Fruit fly (Drosophila melanogaster) whole organism, embryonic: ENCODE results near the gene CG9682.

Source experiments
- Adf1 ChIP-seq: fragments of 200-800 bp; sonication (Bioruptor generic); IDR thresholded peaks from 2 replicates; pipeline ENCODE4 v1.3.6; 2022; ENCODE audit warnings: missing biosample characterization, missing genetic modification characterization
- Blimp-1 ChIP-seq: fragments of 200-800 bp; sonication (Bioruptor generic); optimal IDR thresholded peaks from 3 replicates; lab custom pipeline; 2018; ENCODE audit warnings: missing biosample characterization, missing genetic modification characterization, mild to moderate bottlenecking, moderate library complexity, missing genetic modification reagents
- BtbVII ChIP-seq: fragments of 200-800 bp; sonication (Bioruptor generic); optimal IDR thresholded peaks from 3 replicates; lab custom pipeline; 2017; ENCODE audit warnings: missing biosample characterization, mild to moderate bottlenecking, missing genetic modification characterization
- CG11085 ChIP-seq: fragments of 200-800 bp; sonication (Bioruptor generic); IDR thresholded peaks from 2 replicates; pipeline ENCODE4 v1.3.6; 2022; ENCODE audit warnings: missing biosample characterization, missing genetic modification characterization
- CG12744 ChIP-seq: fragments of 200-800 bp; sonication (Bioruptor generic); optimal IDR thresholded peaks from 2 replicates; lab custom pipeline; 2016; ENCODE audit warnings: missing biosample characterization, missing genetic modification characterization
- CG12769 ChIP-seq: fragments of 200-800 bp; sonication (Bioruptor generic); optimal IDR thresholded peaks from 2 replicates; lab custom pipeline; 2019; ENCODE audit warnings: missing biosample characterization, mild to moderate bottlenecking, missing genetic modification characterization, moderate library complexity
- CG13424 ChIP-seq: fragments of 200-800 bp; sonication (Bioruptor generic); optimal IDR thresholded peaks from 2 replicates; lab custom pipeline; 2019; ENCODE audit warnings: missing biosample characterization, mild to moderate bottlenecking, missing genetic modification characterization, moderate library complexity
- CG13775 ChIP-seq: fragments of 200-800 bp; sonication (Bioruptor generic); optimal IDR thresholded peaks from 3 replicates; lab custom pipeline; 2017; ENCODE audit warnings: missing biosample characterization, mild to moderate bottlenecking, missing genetic modification characterization
- CG14014 ChIP-seq: fragments of 200-800 bp; sonication (Bioruptor generic); IDR thresholded peaks from 2 replicates; pipeline ENCODE4 v1.3.6; 2022; ENCODE audit warnings: missing biosample characterization, missing genetic modification characterization
- CG1603 ChIP-seq: fragments of 200-800 bp; sonication (Bioruptor generic); optimal IDR thresholded peaks from 2 replicates; lab custom pipeline; 2019; ENCODE audit warnings: missing biosample characterization, mild to moderate bottlenecking, missing genetic modification characterization, moderate library complexity
- CG16863 ChIP-seq: fragments of 200-800 bp; sonication (Bioruptor generic); optimal IDR thresholded peaks from 3 replicates; lab custom pipeline; 2016; ENCODE audit warnings: missing biosample characterization, missing genetic modification characterization
- CG18599 ChIP-seq: fragments of 200-800 bp; sonication (Bioruptor generic); optimal IDR thresholded peaks from 3 replicates; lab custom pipeline; 2017; ENCODE audit warnings: missing biosample characterization, missing genetic modification characterization, mild to moderate bottlenecking, moderate library complexity, missing genetic modification reagents
- CG2120 ChIP-seq: fragments of 200-800 bp; sonication (Bioruptor generic); optimal IDR thresholded peaks from 3 replicates; lab custom pipeline; 2016; ENCODE audit warnings: missing biosample characterization, missing genetic modification characterization
- CG2712 ChIP-seq: fragments of 200-800 bp; optimal IDR thresholded peaks from 3 replicates; lab custom pipeline; 2019; ENCODE audit warnings: missing biosample characterization, mild to moderate bottlenecking, missing genetic modification characterization, moderate library complexity
- CG30403 ChIP-seq: fragments of 200-800 bp; sonication (Bioruptor generic); optimal IDR thresholded peaks from 3 replicates; lab custom pipeline; 2016; ENCODE audit warnings: missing biosample characterization, missing genetic modification characterization
- CG31224 ChIP-seq: fragments of 200-800 bp; sonication (Bioruptor generic); IDR thresholded peaks from 2 replicates; pipeline ENCODE4 v1.3.6; 2022; ENCODE audit warnings: missing biosample characterization, missing genetic modification characterization
- CG3281 ChIP-seq: fragments of 200-800 bp; sonication (Bioruptor generic); optimal IDR thresholded peaks from 3 replicates; lab custom pipeline; 2017; ENCODE audit warnings: missing biosample characterization, mild to moderate bottlenecking, missing genetic modification characterization
- CG4282 ChIP-seq: fragments of 200-800 bp; sonication (Bioruptor generic); optimal IDR thresholded peaks from 2 replicates; lab custom pipeline; 2016; ENCODE audit warnings: missing biosample characterization, missing genetic modification characterization
- CG6689 ChIP-seq: fragments of 200-800 bp; sonication (Bioruptor generic); IDR thresholded peaks from 2 replicates; pipeline ENCODE4 v1.3.6; 2022; ENCODE audit warnings: missing biosample characterization, missing genetic modification characterization
- CG9817 ChIP-seq: fragments of 200-800 bp; sonication (Bioruptor generic); optimal IDR thresholded peaks from 2 replicates; lab custom pipeline; 2018; ENCODE audit warnings: missing biosample characterization, mild to moderate bottlenecking, missing genetic modification characterization, moderate library complexity
- Drgx ChIP-seq: fragments of 200-800 bp; sonication (Bioruptor generic); IDR thresholded peaks from 2 replicates; pipeline ENCODE4 v1.3.6; 2022; ENCODE audit warnings: missing biosample characterization, missing genetic modification characterization
- Gug ChIP-seq: fragments of 200-800 bp; sonication (Bioruptor generic); IDR thresholded peaks from 4 replicates; pipeline ENCODE4 v1.3.6; 2022; ENCODE audit warnings: missing biosample characterization, missing genetic modification characterization
- HLH3B ChIP-seq: fragments of 200-800 bp; sonication (Bioruptor generic); IDR thresholded peaks from 2 replicates; pipeline ENCODE4 v1.3.6; 2022; ENCODE audit warnings: missing biosample characterization, missing genetic modification characterization
- HLH54F ChIP-seq: fragments of 200-800 bp; sonication (Bioruptor generic); optimal IDR thresholded peaks from 3 replicates; lab custom pipeline; 2016; ENCODE audit warnings: missing biosample characterization, missing genetic modification characterization
- Ptx1 ChIP-seq: fragments of 200-800 bp; sonication (Bioruptor generic); IDR thresholded peaks from 2 replicates; pipeline ENCODE4 v1.3.6; 2022; ENCODE audit warnings: missing biosample characterization, missing genetic modification characterization
- Rfx ChIP-seq: fragments of 200-800 bp; sonication (Bioruptor generic); IDR thresholded peaks from 2 replicates; pipeline ENCODE4 v1.3.6; 2022; ENCODE audit warnings: missing biosample characterization, missing genetic modification characterization
- Sox102F ChIP-seq: fragments of 200-800 bp; sonication (Bioruptor generic); optimal IDR thresholded peaks from 2 replicates; lab custom pipeline; 2018; ENCODE audit warnings: missing biosample characterization, mild to moderate bottlenecking, missing genetic modification characterization, moderate library complexity
- al ChIP-seq: fragments of 200-800 bp; sonication (Bioruptor generic); IDR thresholded peaks from 2 replicates; pipeline ENCODE4 v1.3.6; 2022; ENCODE audit warnings: missing biosample characterization, missing genetic modification characterization
- amos ChIP-seq: fragments of 200-800 bp; sonication (Bioruptor generic); IDR thresholded peaks from 2 replicates; pipeline ENCODE4 v1.3.6; 2022; ENCODE audit warnings: missing biosample characterization, missing genetic modification characterization; ENCODE audit not compliant: partially characterized antibody
- bcd ChIP-seq: fragments of 200-800 bp; sonication (Bioruptor generic); optimal IDR thresholded peaks from 2 replicates; lab custom pipeline; 2017; ENCODE audit warnings: missing biosample characterization, mild to moderate bottlenecking, missing genetic modification characterization
- chn ChIP-seq: fragments of 200-800 bp; sonication (Bioruptor generic); optimal IDR thresholded peaks from 2 replicates; lab custom pipeline; 2016; ENCODE audit warnings: missing biosample characterization, missing genetic modification characterization
- ci ChIP-seq: fragments of 200-800 bp; sonication (Bioruptor generic); IDR thresholded peaks from 3 replicates; pipeline ENCODE4 v1.3.6; 2022; ENCODE audit warnings: missing biosample characterization, missing genetic modification characterization
- da ChIP-seq: fragments of 200-800 bp; sonication (Bioruptor generic); optimal IDR thresholded peaks from 2 replicates; lab custom pipeline; 2016; ENCODE audit warnings: missing biosample characterization, missing genetic modification characterization
- dmrt11E ChIP-seq: fragments of 200-800 bp; sonication (Bioruptor generic); optimal IDR thresholded peaks from 3 replicates; lab custom pipeline; 2018; ENCODE audit warnings: missing biosample characterization, mild to moderate bottlenecking, missing genetic modification characterization, moderate library complexity
- dmrt99B ChIP-seq: fragments of 200-800 bp; sonication (Bioruptor generic); optimal IDR thresholded peaks from 2 replicates; lab custom pipeline; 2018; ENCODE audit warnings: missing biosample characterization, mild to moderate bottlenecking, missing genetic modification characterization, moderate library complexity
- dysf ChIP-seq: fragments of 200-800 bp; sonication (Bioruptor generic); IDR thresholded peaks from 3 replicates; pipeline ENCODE4 v1.3.6; 2022; ENCODE audit warnings: missing biosample characterization, missing genetic modification characterization
- esg ChIP-seq: fragments of 200-800 bp; sonication (Bioruptor generic); conservative IDR thresholded peaks from 2 replicates; pipeline ENCODE4 v1.3.6; 2022; ENCODE audit warnings: missing biosample characterization, missing genetic modification characterization
- fu2 ChIP-seq: fragments of 200-800 bp; sonication (Bioruptor generic); optimal IDR thresholded peaks from 2 replicates; lab custom pipeline; 2016; ENCODE audit warnings: missing biosample characterization, missing genetic modification characterization
- gsb-n ChIP-seq: fragments of 200-800 bp; sonication (Bioruptor generic); optimal IDR thresholded peaks from 3 replicates; lab custom pipeline; 2018; ENCODE audit warnings: missing biosample characterization, mild to moderate bottlenecking, missing genetic modification characterization
- hkb ChIP-seq, 2 experiments: fragments of 200-800 bp in 1 of 2; fragments of >200 bp in 1 of 2; sonication (Bioruptor generic) in 1 of 2; IDR thresholded peaks in 1 of 2; optimal IDR thresholded peaks in 1 of 2; 2 replicates each; pipeline versions ENCODE4 v1.3.6 to Lab custom; 2017 to 2022; ENCODE audit warnings: missing biosample characterization in 1 of 2, missing genetic modification characterization in 1 of 2
- lbe ChIP-seq: fragments of 200-800 bp; sonication (Bioruptor generic); optimal IDR thresholded peaks from 2 replicates; lab custom pipeline; 2016; ENCODE audit warnings: missing biosample characterization, mild to moderate bottlenecking, missing genetic modification characterization
- otp ChIP-seq: fragments of 200-800 bp; sonication (Bioruptor generic); IDR thresholded peaks from 3 replicates; pipeline ENCODE4, ENCODE4 v1.3.6; 2022; ENCODE audit warnings: missing biosample characterization, missing genetic modification characterization
- row ChIP-seq: fragments of 200-800 bp; sonication (Bioruptor generic); IDR thresholded peaks from 3 replicates; pipeline ENCODE4 v1.3.6; 2022; ENCODE audit warnings: missing biosample characterization, missing genetic modification characterization
- run ChIP-seq: fragments of 200-800 bp; sonication (Bioruptor generic); optimal IDR thresholded peaks from 3 replicates; lab custom pipeline; 2018; ENCODE audit warnings: missing biosample characterization, mild to moderate bottlenecking, missing genetic modification characterization
- schlank ChIP-seq: fragments of 200-800 bp; sonication (Bioruptor generic); optimal IDR thresholded peaks from 2 replicates; lab custom pipeline; 2018; ENCODE audit warnings: missing biosample characterization, mild to moderate bottlenecking, missing genetic modification characterization
- slbo ChIP-seq: fragments of 200-800 bp; sonication (Bioruptor generic); IDR thresholded peaks from 2 replicates; pipeline ENCODE4 v1.3.6; 2022; ENCODE audit warnings: missing biosample characterization, missing genetic modification characterization
- stwl ChIP-seq: fragments of 200-800 bp; sonication (Bioruptor generic); optimal IDR thresholded peaks from 3 replicates; lab custom pipeline; 2018; ENCODE audit warnings: missing biosample characterization, mild to moderate bottlenecking, missing genetic modification characterization, moderate library complexity
- tna ChIP-seq: fragments of 200-800 bp; sonication (Bioruptor generic); IDR thresholded peaks from 2 replicates; pipeline ENCODE4 v1.3.6; 2022; ENCODE audit warnings: missing biosample characterization, missing genetic modification characterization; ENCODE audit not compliant: partially characterized antibody
- zfh1 ChIP-seq: fragments of 200-800 bp; sonication (Bioruptor generic); IDR thresholded peaks from 3 replicates; pipeline ENCODE4 v1.3.6; 2022; ENCODE audit warnings: missing biosample characterization, missing genetic modification characterization

Gene CG9682

dm6 chr3R:30277700-30278099 lies 27.0 kb downstream of the CG9682 start, which contains the start of gene heca (continued):
- peak; percentile 4 for TF ChIP-seq CG12769 (tag; lab: Kevin White, UChicago)
- TF ChIP-seq Adf1 (GFP tag; lab: Robert Waterston, UW) = peak; percentile 91
- TF ChIP-seq tna = peak; percentile 40; the same call in 1 of the 2 replicates
- no peak for TF ChIP-seq dmrt11E (tag; lab: Kevin White, UChicago)
- no peak for TF ChIP-seq da (GFP tag; lab: Kevin White, UChicago)
- TF ChIP-seq stwl (tag; lab: Kevin White, UChicago) = peak; percentile 46
- no peak for TF ChIP-seq gsb-n
- no peak for TF ChIP-seq hkb (optimal IDR thresholded peaks at IDR 0.05; lab: Kevin White, UChicago)
- TF ChIP-seq hkb (GFP tag; IDR thresholded peaks at IDR 0.05; lab: Robert Waterston, UW) = no peak
- 0 out of 2 replicates have a peak, but pooled peaks have one; percentile 18 for TF ChIP-seq Drgx (GFP tag; lab: Robert Waterston, UW)

dm6 chr3R:30280312-30280711 lies 29.6 kb downstream of the CG9682 start:
- TF ChIP-seq bcd (GFP tag; lab: Kevin White, UChicago) (peak; percentile 24), Ptx1 (GFP tag; lab: Robert Waterston, UW) (peak; percentile 18; the same call in 1 of the 2 replicates), lbe (GFP tag; lab: Kevin White, UChicago) (peak; percentile 67), al (peak; percentile 36; the same call in 1 of the 2 replicates), dmrt99B (peak; percentile 11), Rfx (GFP tag; lab: Robert Waterston, UW) (peak; percentile 57), fu2 (GFP tag; lab: Kevin White, UChicago) (peak; percentile 5), CG31224 (GFP tag; lab: Robert Waterston, UW) (0 out of 2 replicates have a peak, but pooled peaks have one; percentile 8), row (GFP tag; lab: Robert Waterston, UW) (peak; percentile 31; the same call in 2 of the 3 replicates), slbo (peak; percentile 52), CG1603 (tag; lab: Kevin White, UChicago) (peak; percentile 26), HLH3B (GFP tag; lab: Robert Waterston, UW) (peak; percentile 34; the same call in 1 of the 2 replicates), dysf (0 out of 3 replicates have a peak, but pooled peaks have one; percentile 15), run (no peak), Gug (GFP tag; lab: Robert Waterston, UW) (0 out of 4 replicates have a peak, but pooled peaks have one; percentile 35), ci (0 out of 3 replicates have a peak, but pooled peaks have one; percentile 8), esg (no peak), chn (GFP tag; lab: Kevin White, UChicago) (no peak), HLH54F (GFP tag; lab: Kevin White, UChicago) (peak; percentile 32), CG6689 (GFP tag; lab: Robert Waterston, UW) (peak; percentile 34; the same call in 1 of the 2 replicates), CG11085 (GFP tag; lab: Robert Waterston, UW) (no peak), zfh1 (GFP tag; lab: Robert Waterston, UW) (peak; percentile 63), CG9817 (tag; lab: Kevin White, UChicago) (peak; percentile 3), CG3281 (GFP tag; lab: Kevin White, UChicago) (peak; percentile 28), CG13775 (GFP tag; lab: Kevin White, UChicago) (no peak), CG18599 (GFP tag; lab: Kevin White, UChicago) (peak; percentile 30), CG14014 (peak; percentile 28; the same call in 1 of the 2 replicates), CG4282 (GFP tag; lab: Kevin White, UChicago) (no peak), CG12744 (GFP tag; lab: Kevin White, UChicago) (no peak), CG13424 (tag; lab: Kevin White, UChicago) (no peak), Blimp-1 (GFP tag; lab: Kevin White, UChicago) (peak; percentile 17), Sox102F (GFP tag; lab: Kevin White, UChicago) (peak; percentile 23), otp (peak; percentile 35; the same call in 1 of the 3 replicates), CG2120 (GFP tag; lab: Kevin White, UChicago) (peak; percentile 55), CG2712 (tag; lab: Kevin White, UChicago) (peak; percentile 31), BtbVII (peak; percentile 22), CG16863 (peak; percentile 3), schlank (no peak), CG30403 (GFP tag; lab: Kevin White, UChicago) (peak; percentile 23), amos (GFP tag; lab: Robert Waterston, UW) (no peak)
